Fruit fly (Drosophila melanogaster) ovary, adult (tissue): ENCODE results near the gene CG31650.

Experiments used
- CG17801 ChIP-seq: fragments of 200-800 bp; optimal IDR thresholded peaks from 2 replicates; lab custom pipeline; 2019; ENCODE audit warnings: missing biosample characterization, mild to moderate bottlenecking, missing genetic modification characterization, moderate library complexity; ENCODE audit not compliant: partially characterized antibody

The CG31650 gene

DNA sequence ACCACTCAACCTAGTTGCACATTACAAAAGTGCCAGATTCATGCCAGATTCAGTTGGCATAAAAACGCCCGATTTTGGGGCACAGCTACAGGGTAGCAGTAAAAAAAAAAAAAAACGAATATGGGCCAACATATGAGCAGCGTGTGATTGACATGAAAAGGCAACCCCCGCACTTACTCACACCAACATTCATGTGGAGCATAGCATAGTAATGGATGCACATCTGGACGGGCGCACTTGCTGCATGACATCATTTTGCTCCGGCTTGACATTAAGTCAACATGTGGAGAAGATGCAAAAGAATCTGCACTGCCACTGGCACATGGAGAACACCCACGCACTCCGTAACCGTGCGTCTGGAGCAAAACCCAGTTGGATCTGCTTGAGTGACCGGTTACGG, 21.9 kb downstream of the CG31650 start:
- no peak for TF ChIP-seq CG17801 (GFP tag; lab: Kevin White, UChicago)

- TF ChIP-seq CG17801 (GFP tag; lab: Kevin White, UChicago) = no peak
Measured at dm6 chr2L:5020479-5020878, 24.0 kb downstream of the CG31650 start.

- peak; percentile 73 for TF ChIP-seq CG17801 (GFP tag; lab: Kevin White, UChicago)
Measured at dm6 chr2L:5010784-5011260, 33.7 kb downstream of the CG31650 start, which contains the start of the genes CG31917, Tfb5 and SelT. Gene CG31917 (minus strand): TSS chr2L:5010834. Gene Tfb5 (minus strand): TSS chr2L:5010834. Gene SelT (plus strand): TSS chr2L:5010922.

dm6 chr2L:5009306-5010030, 35.0 kb downstream of the CG31650 start, which contains the start of gene Rtnl1:
Gene Rtnl1 (minus strand): TSS chr2L:5009720.
- TF ChIP-seq CG17801 (GFP tag; lab: Kevin White, UChicago) = peak; percentile 42

- peak; percentile 52 for TF ChIP-seq CG17801 (GFP tag; lab: Kevin White, UChicago)
Measured at dm6 chr2L:5007256-5007655, 37.3 kb downstream of the CG31650 start.

DNA sequence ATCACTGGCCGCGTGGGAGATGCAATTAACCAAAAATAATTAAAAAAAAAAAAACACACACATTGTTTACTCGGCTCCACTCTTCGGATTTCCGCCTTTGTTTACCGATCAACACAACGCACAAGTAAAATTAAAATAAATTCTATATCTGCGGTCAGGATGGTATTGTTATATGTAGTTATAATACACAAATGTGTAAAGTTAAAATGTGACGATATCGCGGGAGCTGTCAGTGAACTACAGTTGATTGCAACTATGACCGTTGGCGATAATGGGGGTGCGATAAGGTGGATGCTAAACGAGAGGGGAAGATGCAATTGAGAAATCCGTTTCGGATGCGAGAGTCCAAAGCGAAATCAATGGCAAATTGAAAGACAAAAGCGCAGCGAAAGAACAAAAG, 38.2 kb downstream of the CG31650 start:
- TF ChIP-seq CG17801 (GFP tag; lab: Kevin White, UChicago) = no peak

DNA sequence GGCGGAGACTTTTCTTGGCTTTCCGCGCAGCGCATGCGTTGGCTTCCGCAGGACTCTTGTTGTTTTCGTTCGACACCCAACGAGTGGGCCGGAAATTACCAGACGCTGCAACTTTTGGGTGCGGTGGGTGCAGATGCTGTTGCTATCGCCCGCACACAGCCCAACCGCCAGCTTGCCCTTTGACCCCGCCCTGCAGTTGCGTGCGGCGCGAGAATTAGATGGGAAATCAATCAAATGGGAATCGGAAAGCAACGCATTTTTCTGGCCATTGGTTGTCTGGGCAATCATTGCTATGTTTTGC, 39.1 kb downstream of the CG31650 start:
- no peak for TF ChIP-seq CG17801 (GFP tag; lab: Kevin White, UChicago)

DNA sequence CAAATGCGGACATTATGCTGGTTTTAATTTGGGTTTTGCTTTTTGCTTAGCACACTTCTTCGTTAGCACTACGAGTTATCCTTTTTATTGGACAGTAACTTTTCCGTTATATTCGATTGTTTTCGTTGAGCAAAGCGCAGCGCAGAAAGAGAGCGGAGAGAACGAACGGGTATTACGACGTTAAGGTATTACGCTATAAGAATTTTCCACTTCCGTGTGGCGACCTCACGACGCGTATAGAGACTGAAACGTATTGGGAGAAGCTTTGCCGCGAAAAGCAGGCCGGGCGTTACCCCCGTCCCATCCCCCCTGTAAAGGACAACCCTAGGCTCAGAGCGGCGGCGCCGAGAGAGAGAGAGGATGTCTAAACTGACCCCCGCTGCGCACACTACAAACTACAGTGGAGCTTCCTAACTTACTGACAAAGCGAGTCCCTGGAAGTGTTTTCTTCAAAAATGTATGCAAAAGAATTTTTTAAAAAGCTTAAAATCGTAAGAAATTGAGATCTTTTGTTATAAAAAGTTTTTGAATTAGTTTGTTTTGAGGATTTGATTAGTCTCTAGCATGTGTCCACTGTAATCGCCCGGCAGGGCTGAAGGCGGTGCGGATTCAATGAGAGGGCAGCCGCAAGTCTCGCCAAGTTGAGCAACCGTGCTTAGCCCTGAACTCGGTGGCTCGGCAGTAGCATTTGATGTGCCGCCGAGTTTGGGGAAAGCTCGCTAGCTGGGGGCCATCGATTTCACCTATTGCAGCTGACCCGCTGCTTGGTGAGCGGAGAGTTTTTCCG, 39.6 kb downstream of the CG31650 start:
- TF ChIP-seq CG17801 (GFP tag; lab: Kevin White, UChicago) = peak; percentile 87

DNA sequence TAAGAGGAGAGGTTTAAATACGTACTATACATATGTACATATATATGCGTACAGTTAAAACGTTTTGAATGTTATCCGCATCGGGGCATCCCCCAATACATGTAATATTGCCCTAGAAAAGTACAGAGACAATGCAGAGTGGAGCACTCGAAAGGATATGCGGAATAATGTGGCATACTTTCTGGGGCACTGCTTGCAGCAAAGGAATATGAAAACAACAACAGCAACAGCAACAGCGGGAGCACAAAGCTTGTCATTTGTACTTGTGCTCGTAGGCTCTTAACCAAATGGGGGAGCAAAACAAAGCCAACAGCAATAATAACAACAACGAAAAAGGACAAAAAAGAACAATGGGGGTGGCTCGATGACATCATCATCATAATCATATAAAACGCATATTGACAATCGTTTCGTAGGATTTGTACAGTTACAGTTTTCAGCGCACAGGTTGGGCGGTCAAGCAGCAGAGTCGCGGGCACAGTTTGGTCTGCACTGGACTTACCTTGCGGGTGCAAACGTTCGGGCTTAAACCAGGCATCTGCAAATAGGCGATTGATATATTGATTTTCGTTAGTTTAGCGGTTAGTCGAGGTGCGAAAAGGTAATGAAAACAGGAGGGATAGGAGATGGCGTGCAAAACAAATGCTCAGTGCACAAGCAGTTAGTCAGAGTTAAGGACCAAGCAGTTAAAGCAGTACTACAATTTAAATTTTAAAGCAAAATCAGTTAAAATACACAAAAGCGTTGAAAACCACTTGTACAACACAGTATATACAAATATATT, 40.6 kb downstream of the CG31650 start:
- TF ChIP-seq CG17801 (GFP tag; lab: Kevin White, UChicago) = no peak

DNA sequence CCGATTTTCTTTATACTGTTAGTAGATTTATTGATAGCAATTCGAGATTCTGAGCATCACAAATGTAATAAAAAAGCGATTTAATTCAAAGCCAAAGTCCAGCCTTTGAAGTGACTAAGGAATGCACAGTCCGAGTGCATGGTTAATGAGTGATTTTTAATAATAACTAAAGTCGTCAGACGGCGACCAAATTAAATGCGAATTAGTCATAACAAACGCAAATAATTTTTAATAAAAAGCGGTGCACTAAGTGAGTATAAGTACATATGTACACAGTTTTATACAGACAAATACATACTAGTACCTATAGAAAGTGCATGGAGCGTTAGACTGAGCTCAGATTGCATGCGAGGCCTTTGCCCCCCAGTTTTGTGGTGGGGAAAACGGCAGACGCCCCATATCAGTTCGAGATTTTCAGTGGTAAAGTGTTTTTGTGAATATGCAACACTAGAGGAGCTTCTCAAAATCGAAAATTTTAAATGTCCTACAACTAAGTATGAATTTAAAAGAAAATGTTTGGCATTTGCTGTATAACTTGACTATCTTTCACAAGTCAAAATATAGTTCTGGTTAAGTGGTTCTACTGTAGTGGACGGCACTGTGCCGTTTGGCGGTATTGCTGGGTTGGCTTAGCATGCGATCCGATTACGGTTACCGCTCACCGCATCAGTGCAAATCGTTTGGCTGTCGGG, 41.7 kb downstream of the CG31650 start:
- peak; percentile 46 for TF ChIP-seq CG17801 (GFP tag; lab: Kevin White, UChicago)

DNA sequence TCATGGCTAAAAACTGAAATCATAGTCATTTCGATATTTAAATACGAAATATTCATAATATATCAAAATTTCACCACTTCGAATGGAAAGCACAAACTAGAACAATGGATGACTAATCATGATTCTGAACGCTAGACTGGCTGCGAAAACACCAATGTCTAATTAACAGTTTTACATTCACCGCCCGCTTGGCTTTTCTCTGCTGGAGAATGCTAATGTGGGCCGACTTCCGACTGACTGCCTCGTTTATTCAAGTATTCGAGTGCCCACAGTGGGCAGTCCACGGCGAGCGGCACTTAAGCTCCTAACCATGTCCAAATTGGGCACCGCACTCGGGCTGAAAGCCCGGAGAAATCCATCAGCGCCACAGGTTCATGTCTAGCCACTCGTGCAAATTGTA, 42.5 kb downstream of the CG31650 start:
- no peak for TF ChIP-seq CG17801 (GFP tag; lab: Kevin White, UChicago)

dm6 chr2L:5001582-5001929, 43.0 kb downstream of the CG31650 start:
- no peak for TF ChIP-seq CG17801 (GFP tag; lab: Kevin White, UChicago)

dm6 chr2L:5000919-5001581, 43.5 kb downstream of the CG31650 start:
- TF ChIP-seq CG17801 (GFP tag; lab: Kevin White, UChicago) = no peak

- peak; percentile 77 for TF ChIP-seq CG17801 (GFP tag; lab: Kevin White, UChicago)
Measured at dm6 chr2L:5000287-5000871, 44.1 kb downstream of the CG31650 start.
